Worm (Caenorhabditis elegans) whole organism, midembryonic: ENCODE measurements around the gene F10E7.2.

ENCODE experiments used
- T22C8.4 ChIP-seq: fragments of 200-800 bp; sonication (Bioruptor generic); IDR thresholded peaks from 2 replicates; pipeline ENCODE4 v1.3.6; 2022; ENCODE audit warnings: missing genetic modification characterization, missing compliant biosample characterization
- flt-1 ChIP-seq: fragments of 200-800 bp; sonication (Bioruptor generic); IDR thresholded peaks from 2 replicates; pipeline ENCODE4 v1.3.6; 2022; ENCODE audit warnings: missing genetic modification characterization, missing compliant biosample characterization
- ztf-23 ChIP-seq: fragments of 200-800 bp; sonication (Bioruptor generic); IDR thresholded peaks from 2 replicates; pipeline ENCODE4 v1.3.6; 2022; ENCODE audit warnings: missing genetic modification reagents, missing genetic modification characterization, missing compliant biosample characterization

DNA sequence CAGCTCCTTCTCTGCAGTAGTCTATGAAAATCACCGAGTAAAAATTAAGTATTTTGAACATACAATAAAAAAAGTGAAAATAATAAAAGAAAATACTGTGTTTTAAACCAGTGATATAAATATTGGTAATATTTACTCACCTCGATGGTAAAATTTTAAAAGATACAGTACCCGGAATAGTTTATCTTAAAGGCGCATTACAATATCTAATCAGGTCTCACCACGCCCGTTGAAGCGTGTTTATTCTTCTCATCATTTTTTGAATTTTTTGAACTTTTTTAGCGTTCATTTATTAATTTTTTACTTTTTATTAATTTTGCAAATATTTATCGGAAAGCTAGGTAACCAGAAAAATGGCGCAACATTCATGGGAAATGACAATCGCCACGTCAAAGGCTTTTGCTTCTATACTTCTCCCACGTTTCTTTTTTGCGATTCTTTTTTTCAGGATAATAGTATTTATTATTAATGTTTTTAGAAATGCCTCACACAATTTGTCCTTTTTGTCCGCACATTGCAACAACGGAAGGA, at the start of gene F10E7.2:
- TF ChIP-seq flt-1 (GFP tag; lab: Robert Waterston, UW) (no peak), T22C8.4 (GFP tag; lab: Robert Waterston, UW) (no peak), ztf-23 (GFP tag; lab: Robert Waterston, UW) (no peak)
